Fruit fly (Drosophila melanogaster) whole organism, wandering third instar larva: ENCODE results near the gene CG18130.

Experiments used
- Abd-B ChIP-seq: fragments of >200 bp; optimal IDR thresholded peaks from 2 replicates; lab custom pipeline; 2017; ENCODE audit warnings: missing biosample characterization, missing genetic modification characterization
- CG32264 ChIP-seq: fragments of 200-800 bp; sonication (Bioruptor generic); optimal IDR thresholded peaks from 2 replicates; lab custom pipeline; 2016; ENCODE audit warnings: missing biosample characterization, missing genetic modification characterization
- CG9705 ChIP-seq: fragments of 200-800 bp; sonication (Bioruptor generic); optimal IDR thresholded peaks from 2 replicates; lab custom pipeline; 2018; ENCODE audit warnings: missing biosample characterization, mild to moderate bottlenecking, missing genetic modification characterization
- CrebA ChIP-seq: fragments of 200-800 bp; sonication (Bioruptor generic); optimal IDR thresholded peaks from 2 replicates; lab custom pipeline; 2016; ENCODE audit warnings: missing biosample characterization, mild to moderate bottlenecking, missing genetic modification characterization, borderline replicate concordance
- Dfd ChIP-seq: fragments of >200 bp; optimal IDR thresholded peaks from 2 replicates; lab custom pipeline; 2017; ENCODE audit warnings: missing biosample characterization, missing genetic modification characterization
- Dif ChIP-seq: fragments of 200-275, 200-300 bp; sonication (Bioruptor generic); optimal IDR thresholded peaks from 2 replicates; lab custom pipeline; 2018; ENCODE audit warnings: missing biosample characterization, missing genetic modification characterization; ENCODE audit not compliant: partially characterized antibody
- GATAd ChIP-seq: sonication (Bioruptor generic); optimal IDR thresholded peaks from 2 replicates; lab custom pipeline; 2016; ENCODE audit warnings: missing biosample characterization, missing genetic modification characterization
- HLH106 ChIP-seq: fragments of 200-800 bp; optimal IDR thresholded peaks from 3 replicates; lab custom pipeline; 2019; ENCODE audit warnings: missing biosample characterization, mild to moderate bottlenecking, missing genetic modification characterization, moderate library complexity
- Hnf4 ChIP-seq: fragments of 200-800 bp; sonication (Bioruptor generic); optimal IDR thresholded peaks from 2 replicates; lab custom pipeline; 2016; ENCODE audit warnings: missing biosample characterization, mild to moderate bottlenecking, missing genetic modification characterization
- Hr83 ChIP-seq: fragments of 200-300 bp; sonication (Bioruptor generic); optimal IDR thresholded peaks from 2 replicates; lab custom pipeline; 2016; ENCODE audit warnings: missing biosample characterization, mild to moderate bottlenecking, missing genetic modification characterization, moderate library complexity; ENCODE audit not compliant: poor library complexity, severe bottlenecking
- Jra ChIP-seq: sonication (Bioruptor generic); optimal IDR thresholded peaks from 2 replicates; lab custom pipeline; 2016; ENCODE audit warnings: missing biosample characterization, missing genetic modification characterization
- Mio ChIP-seq: sonication (Bioruptor generic); optimal IDR thresholded peaks from 2 replicates; lab custom pipeline; 2016; ENCODE audit warnings: missing biosample characterization, missing genetic modification characterization
- Myc ChIP-seq: fragments of >200 bp; optimal IDR thresholded peaks from 2 replicates; lab custom pipeline; 2017
- Rel ChIP-seq, 2 experiments: fragments of 200-800 bp; sonication (Bioruptor generic) in 1 of 2; optimal IDR thresholded peaks; 2 replicates in 1 of 2; 3 replicates in 1 of 2; lab custom pipeline; 2016 to 2019; ENCODE audit warnings: mild to moderate bottlenecking in 2 of 2, missing biosample characterization in 2 of 2, missing genetic modification characterization in 2 of 2, moderate library complexity in 1 of 2
- Sp1 ChIP-seq: fragments of 200-800 bp; sonication (Bioruptor generic); optimal IDR thresholded peaks from 3 replicates; lab custom pipeline; 2019; ENCODE audit warnings: missing biosample characterization, mild to moderate bottlenecking, missing genetic modification characterization, moderate library complexity
- Vsx2 ChIP-seq: fragments of 200-300, 225-300 bp; sonication (Bioruptor generic); optimal IDR thresholded peaks from 2 replicates; lab custom pipeline; 2018; ENCODE audit warnings: missing biosample characterization, missing genetic modification characterization; ENCODE audit not compliant: partially characterized antibody
- br ChIP-seq: fragments of 200-800 bp; sonication (Bioruptor generic); optimal IDR thresholded peaks from 2 replicates; lab custom pipeline; 2016; ENCODE audit warnings: missing biosample characterization, missing genetic modification characterization
- brk ChIP-seq: fragments of 200-800 bp; sonication (Bioruptor generic); optimal IDR thresholded peaks from 2 replicates; lab custom pipeline; 2016; ENCODE audit warnings: missing biosample characterization, mild to moderate bottlenecking, missing genetic modification characterization
- dl ChIP-seq, 2 experiments: fragments of 175-275, 200-275 bp in 1 of 2; fragments of 200-275 bp in 1 of 2; sonication (Bioruptor generic); optimal IDR thresholded peaks; lab custom pipeline; 2018; ENCODE audit warnings: mild to moderate bottlenecking in 2 of 2, missing biosample characterization in 2 of 2, missing genetic modification characterization in 2 of 2, moderate library complexity in 2 of 2; ENCODE audit not compliant: partially characterized antibody in 2 of 2, insufficient read depth in 1 of 2
- fru ChIP-seq: fragments of 200-800 bp; sonication (Bioruptor generic); optimal IDR thresholded peaks from 3 replicates; lab custom pipeline; 2016; ENCODE audit warnings: missing biosample characterization, mild to moderate bottlenecking, missing genetic modification characterization
- h ChIP-seq: fragments of 200-800 bp; sonication (Bioruptor generic); optimal IDR thresholded peaks from 3 replicates; lab custom pipeline; 2016; ENCODE audit warnings: missing biosample characterization, mild to moderate bottlenecking, missing genetic modification characterization
- jim ChIP-seq: fragments of 175-275, 200-325 bp; sonication (Bioruptor generic); optimal IDR thresholded peaks from 2 replicates; lab custom pipeline; 2016; ENCODE audit warnings: missing biosample characterization, mild to moderate bottlenecking, missing genetic modification characterization
- pan ChIP-seq: fragments of >200 bp; optimal IDR thresholded peaks from 2 replicates; lab custom pipeline; 2017
- rgr ChIP-seq: fragments of 200-800 bp; sonication (Bioruptor generic); optimal IDR thresholded peaks from 3 replicates; lab custom pipeline; 2016; ENCODE audit warnings: missing biosample characterization, mild to moderate bottlenecking, missing genetic modification characterization
- sage ChIP-seq: fragments of 200-800 bp; sonication (Bioruptor generic); optimal IDR thresholded peaks from 2 replicates; lab custom pipeline; 2016; ENCODE audit warnings: missing biosample characterization, mild to moderate bottlenecking, missing genetic modification characterization
- sv ChIP-seq: fragments of 200-800 bp; sonication (Bioruptor generic); optimal IDR thresholded peaks from 3 replicates; lab custom pipeline; 2016; ENCODE audit warnings: missing biosample characterization, missing genetic modification characterization

Gene CG18130

DNA sequence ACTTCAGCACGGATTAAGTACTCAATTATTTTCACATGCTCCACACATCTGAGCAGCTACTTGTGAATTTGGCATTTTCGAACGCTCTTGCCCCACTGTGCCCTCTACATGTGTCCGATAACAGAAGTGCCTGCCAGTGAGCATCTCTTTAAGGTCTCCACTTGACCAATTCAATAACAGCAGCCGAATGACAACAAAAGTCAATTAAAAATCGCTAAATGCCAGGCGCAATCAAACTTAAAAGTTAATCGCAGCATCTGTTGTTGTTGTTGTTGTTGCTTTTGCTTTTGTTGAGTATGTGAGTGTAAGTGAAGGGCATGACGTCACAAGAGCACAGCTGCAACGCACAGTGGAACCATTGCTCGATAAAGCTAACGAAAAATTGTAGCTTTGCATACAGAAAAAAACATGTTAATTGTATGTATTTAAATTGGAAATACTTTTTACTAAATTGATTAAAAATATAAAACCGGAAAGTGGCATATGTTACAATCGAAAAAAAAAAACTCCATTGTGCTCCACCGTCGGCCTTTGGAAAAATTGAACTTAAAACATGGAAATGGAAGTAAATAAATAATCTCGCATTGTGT lies 22.3 kb upstream of the CG18130 start (continued):
- TF ChIP-seq CG9705 (GFP tag; lab: Kevin White, UChicago) (no peak), pan (lab: Kevin White, UChicago) (no peak), CG32264 (GFP tag; lab: Kevin White, UChicago) (no peak), sv (GFP tag; lab: Kevin White, UChicago) (no peak), HLH106 (peak; percentile 46), dl (GFP tag; optimal IDR thresholded peaks at IDR 0.05; lab: Kevin White, UChicago; ENCODE audit: insufficient read depth in 1 of 2, partially characterized antibody in 2 of 2) (no peak), Abd-B (GFP tag; lab: Kevin White, UChicago) (no peak)

DNA sequence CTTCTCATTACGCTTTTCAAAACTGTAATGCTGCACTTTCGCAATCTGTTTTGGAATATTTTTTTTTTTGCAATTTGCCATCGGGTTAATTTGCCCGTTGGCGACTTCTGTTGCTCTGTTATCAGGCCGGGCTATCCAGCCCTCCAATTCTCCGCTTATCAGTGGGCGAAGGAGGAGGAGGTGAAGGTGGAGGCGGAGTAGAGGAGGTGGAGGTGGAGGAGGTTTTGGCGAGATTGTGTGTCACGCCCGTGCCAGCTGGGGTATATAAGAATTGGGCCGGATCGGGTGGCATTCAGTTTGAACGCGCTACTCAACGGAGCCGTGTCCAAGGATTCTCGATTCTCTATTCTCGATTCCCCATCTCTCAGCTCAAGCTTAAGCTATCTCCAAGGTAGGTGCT lies 21.6 kb upstream of the CG18130 start:
- TF ChIP-seq Vsx2 (GFP tag; lab: Kevin White, UChicago), result no peak
- TF ChIP-seq Abd-B (GFP tag; lab: Kevin White, UChicago), result no peak
- no peak for TF ChIP-seq Rel (GFP tag; optimal IDR thresholded peaks at IDR 0.05; lab: Kevin White, UChicago)
- TF ChIP-seq Rel (tag; optimal IDR thresholded peaks at IDR 0.05; lab: Kevin White, UChicago), result peak; percentile 46
- peak; percentile 23 for TF ChIP-seq Jra (GFP tag; lab: Kevin White, UChicago)
- TF ChIP-seq rgr, result no peak
- TF ChIP-seq, all 38 proteins: peak for 2

DNA sequence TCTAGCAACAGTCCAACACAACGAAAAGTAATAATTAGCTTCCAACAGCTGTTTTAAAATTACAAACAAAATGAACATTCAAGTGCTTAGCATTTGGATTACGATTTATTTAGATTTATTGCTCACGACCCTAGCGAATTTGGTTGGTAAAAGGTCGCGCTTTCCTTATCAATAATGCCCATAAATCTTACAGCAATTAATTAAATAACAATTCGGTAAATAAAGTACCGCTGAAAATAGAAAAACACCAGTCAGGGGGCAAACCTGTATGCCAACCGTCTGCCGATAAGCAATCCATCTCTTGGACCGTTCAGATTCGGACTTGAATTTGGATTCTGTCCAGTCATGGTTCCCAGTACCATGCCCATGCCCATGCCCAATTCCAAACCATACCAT lies 20.5 kb upstream of the CG18130 start:
- no peak for TF ChIP-seq br (GFP tag; lab: Kevin White, UChicago)
- no peak for TF ChIP-seq pan (lab: Kevin White, UChicago)
- TF ChIP-seq Myc (lab: Kevin White, UChicago), result peak; percentile 11
- TF ChIP-seq, all 38 proteins: peak for 1

DNA sequence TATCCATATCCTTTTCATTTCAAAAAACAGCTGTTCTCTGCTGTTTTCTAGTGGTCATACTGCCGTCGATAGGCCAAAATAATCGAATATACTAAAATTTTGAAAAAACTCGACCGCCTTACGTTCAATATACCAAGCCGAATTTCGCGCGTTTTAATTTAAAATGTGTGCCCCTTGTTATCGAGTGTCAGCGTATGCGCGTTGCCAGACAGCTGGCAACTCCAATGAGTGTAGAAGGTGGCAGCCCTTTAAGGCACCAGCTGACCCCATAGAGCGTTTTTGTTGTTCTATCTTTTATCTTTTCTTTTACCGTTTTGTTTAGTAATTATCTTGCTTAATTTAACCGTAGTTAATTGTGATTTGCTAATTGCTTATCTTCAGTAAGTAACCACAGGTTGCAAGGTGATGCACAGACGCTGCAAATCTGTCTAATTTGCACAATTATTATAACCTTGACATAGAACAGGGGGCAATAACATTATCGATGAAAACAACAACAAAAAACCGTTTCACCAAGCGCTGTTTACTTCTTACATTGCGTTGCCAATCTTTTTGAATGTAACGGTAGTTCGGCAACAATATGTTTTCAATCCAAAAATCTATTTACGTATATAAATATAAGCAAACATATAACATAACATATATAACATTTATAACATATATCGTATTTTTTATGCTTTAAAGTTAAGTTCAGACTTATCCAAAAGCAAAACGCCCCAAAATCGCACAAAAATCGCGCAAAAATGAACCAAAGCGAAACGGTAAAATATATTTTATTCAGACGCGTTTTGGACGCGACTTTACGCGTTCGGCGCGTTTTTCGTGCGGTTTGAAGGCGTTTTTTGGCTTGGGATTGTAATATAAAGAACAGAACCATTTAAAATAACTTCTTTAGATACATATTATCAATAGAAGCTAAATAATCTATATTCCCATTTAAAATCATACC lies 19.9 kb upstream of the CG18130 start, which contains the start of the genes CG1492 and regucalcin:
Gene CG1492, minus strand, starts transcription at position 63 of the 949 bp plus-strand sequence.
Gene regucalcin, plus strand, starts transcription at position 229 of the 949 bp plus-strand sequence.
- TF ChIP-seq Dfd (no peak), fru (GFP tag; lab: Kevin White, UChicago) (peak; percentile 20), Myc (lab: Kevin White, UChicago) (peak; percentile 69), CG9705 (GFP tag; lab: Kevin White, UChicago) (no peak), Vsx2 (GFP tag; lab: Kevin White, UChicago) (no peak)

DNA sequence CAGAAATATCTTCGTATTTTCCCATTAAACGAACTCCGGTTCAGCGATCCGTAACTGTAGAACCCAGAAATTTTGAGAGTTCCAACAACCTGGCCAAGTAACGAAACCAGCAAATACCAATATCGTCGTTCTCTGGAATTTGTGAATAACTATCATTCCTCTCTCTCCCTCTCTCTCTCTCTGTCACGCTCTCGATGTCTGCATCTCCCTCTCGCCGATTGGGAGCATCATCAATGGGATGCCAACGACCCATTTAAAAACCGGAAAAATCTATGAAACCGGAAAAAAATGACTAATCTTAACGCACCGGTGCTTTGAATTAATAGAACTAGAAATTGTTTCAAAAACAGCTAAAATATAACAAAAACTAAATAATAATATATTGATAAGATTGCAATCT lies 15.0 kb upstream of the CG18130 start:
- TF ChIP-seq Sp1 (GFP tag; lab: Kevin White, UChicago) (no peak), dl (GFP tag; optimal IDR thresholded peaks at IDR 0.05; lab: Kevin White, UChicago; ENCODE audit: insufficient read depth in 1 of 2, partially characterized antibody in 2 of 2) (peak; percentile 17 to 57), GATAd (GFP tag; lab: Kevin White, UChicago) (no peak), Dif (GFP tag; lab: Kevin White, UChicago) (peak; percentile 63)

DNA sequence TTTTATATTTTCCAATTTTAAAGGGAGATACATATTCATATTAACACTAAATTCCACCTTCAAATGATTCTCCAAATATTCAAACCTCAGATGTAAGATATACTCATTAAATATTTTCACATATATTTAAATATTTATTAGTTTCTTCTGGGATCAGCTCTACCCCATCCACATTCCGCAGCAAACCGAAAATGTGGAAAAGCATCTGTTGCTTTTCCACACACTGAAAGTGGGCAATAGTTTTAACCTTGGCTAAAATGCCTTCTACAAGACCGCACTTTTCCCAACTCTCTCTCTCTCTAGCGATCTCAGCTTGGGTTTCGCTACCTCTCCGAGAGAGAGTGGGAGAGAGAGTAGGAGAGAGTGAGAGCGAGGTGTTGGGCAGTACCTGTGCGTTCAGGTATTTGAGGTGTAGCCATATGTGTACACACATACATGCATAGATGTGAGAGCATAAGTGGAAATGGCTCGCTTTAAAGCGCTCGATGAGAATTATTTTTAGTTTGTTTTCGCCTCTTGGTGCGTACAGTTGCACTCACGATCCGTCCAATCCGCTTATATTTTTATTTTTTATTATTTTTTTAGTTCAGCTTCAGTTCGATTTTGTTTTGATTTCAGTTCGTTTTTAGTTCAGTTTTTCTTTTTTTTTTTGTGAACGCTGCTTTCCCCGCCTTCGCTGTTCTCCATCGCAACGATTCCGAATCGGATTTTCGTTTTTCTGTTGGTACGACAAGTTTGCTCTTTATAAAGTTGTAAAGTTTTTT lies 14.3 kb upstream of the CG18130 start, which contains the start of gene CG1806:
Gene CG1806, plus strand, starts transcription at position 499 of the 764 bp plus-strand sequence.
- TF ChIP-seq h, result peak; percentile 20
- no peak for TF ChIP-seq Myc (lab: Kevin White, UChicago)
- peak; percentile 95 for TF ChIP-seq Vsx2 (GFP tag; lab: Kevin White, UChicago)
- TF ChIP-seq brk (GFP tag; lab: Kevin White, UChicago), result peak; percentile 27
- no peak for TF ChIP-seq Dfd
- TF ChIP-seq sv (GFP tag; lab: Kevin White, UChicago), result no peak
- TF ChIP-seq sage (GFP tag; lab: Kevin White, UChicago), result peak; percentile 62
- TF ChIP-seq CrebA (GFP tag; lab: Kevin White, UChicago), result no peak
- TF ChIP-seq Mio, result no peak
- TF ChIP-seq Jra (GFP tag; lab: Kevin White, UChicago), result peak; percentile 9
- peak; percentile 27 for TF ChIP-seq Hr83 (GFP tag; lab: Kevin White, UChicago)
- peak; percentile 97 to 98 for TF ChIP-seq dl (GFP tag; optimal IDR thresholded peaks at IDR 0.05; lab: Kevin White, UChicago; ENCODE audit: insufficient read depth in 1 of 2, partially characterized antibody in 2 of 2)
- peak; percentile 34 for TF ChIP-seq Hnf4 (GFP tag; lab: Kevin White, UChicago)
- peak; percentile 60 for TF ChIP-seq jim
- TF ChIP-seq fru (GFP tag; lab: Kevin White, UChicago), result peak; percentile 25
- peak; percentile 98 for TF ChIP-seq Dif (GFP tag; lab: Kevin White, UChicago)
- TF ChIP-seq Rel (GFP tag; optimal IDR thresholded peaks at IDR 0.05; lab: Kevin White, UChicago), result peak; percentile 58
- no peak for TF ChIP-seq Rel (tag; optimal IDR thresholded peaks at IDR 0.05; lab: Kevin White, UChicago)
- peak; percentile 23 for TF ChIP-seq Sp1 (GFP tag; lab: Kevin White, UChicago)
